Worm (Caenorhabditis elegans): Measurements from ENCODE around the gene col-173.

The col-173 gene

DNA sequence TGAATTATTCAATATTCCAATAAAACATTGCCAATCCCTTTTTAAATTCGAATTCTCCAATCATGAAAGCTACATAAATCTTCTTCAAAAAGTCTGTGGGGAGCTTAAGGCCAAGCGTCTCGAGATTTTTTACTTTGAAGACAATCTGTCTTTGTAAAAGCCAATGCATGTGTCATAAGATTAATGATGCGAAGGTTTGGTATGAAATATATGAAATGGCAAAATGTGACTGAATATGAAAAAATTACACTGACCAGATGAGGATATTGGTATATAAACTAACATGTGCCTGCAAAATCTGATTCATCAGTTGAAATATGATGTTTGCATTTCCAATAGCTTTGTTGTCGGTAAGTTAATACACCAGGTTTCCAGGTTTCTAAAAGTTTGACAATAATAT is 31.4 kb downstream of the col-173 start, which contains the start of gene C53B7.2:
Gene C53B7.2 (plus strand): TSS at position 301 of the 400 bp plus-strand sequence.
- no peak for TF ChIP-seq mml-1 (tag; optimal IDR thresholded peaks at IDR 0.05)
- TF ChIP-seq tbx-2 (tag; optimal IDR thresholded peaks at IDR 0.05), result no peak
- TF ChIP-seq egl-27 (tag; optimal IDR thresholded peaks at IDR 0.05), result no peak
- no peak for TF ChIP-seq snpc-4 (tag; optimal IDR thresholded peaks at IDR 0.05)
- no peak for TF ChIP-seq R02D3.7 (tag; optimal IDR thresholded peaks at IDR 0.05)
- TF ChIP-seq elt-1 (tag; optimal IDR thresholded peaks at IDR 0.05), result no peak
- no peak for TF ChIP-seq pha-4 (tag; optimal IDR thresholded peaks at IDR 0.05)
- no peak for TF ChIP-seq ztf-11 (tag; optimal IDR thresholded peaks at IDR 0.05)

ce11 chrX:6844394-6845072 is 32.8 kb downstream of the col-173 start, which contains the start of gene C53B7.3:
C53B7.3 (plus strand) TSS chrX:6844755.
- TF ChIP-seq ceh-16 (tag; optimal IDR thresholded peaks at IDR 0.05) (no peak), ceh-82 (tag; optimal IDR thresholded peaks at IDR 0.05) (no peak), fkh-10 (GFP tag; optimal IDR thresholded peaks at IDR 0.05) (no peak), elt-2 (tag; optimal IDR thresholded peaks at IDR 0.05) (no peak), pha-4 (tag; optimal IDR thresholded peaks at IDR 0.05) (peak; percentile 95), aly-2 (tag; optimal IDR thresholded peaks at IDR 0.05) (no peak)

DNA sequence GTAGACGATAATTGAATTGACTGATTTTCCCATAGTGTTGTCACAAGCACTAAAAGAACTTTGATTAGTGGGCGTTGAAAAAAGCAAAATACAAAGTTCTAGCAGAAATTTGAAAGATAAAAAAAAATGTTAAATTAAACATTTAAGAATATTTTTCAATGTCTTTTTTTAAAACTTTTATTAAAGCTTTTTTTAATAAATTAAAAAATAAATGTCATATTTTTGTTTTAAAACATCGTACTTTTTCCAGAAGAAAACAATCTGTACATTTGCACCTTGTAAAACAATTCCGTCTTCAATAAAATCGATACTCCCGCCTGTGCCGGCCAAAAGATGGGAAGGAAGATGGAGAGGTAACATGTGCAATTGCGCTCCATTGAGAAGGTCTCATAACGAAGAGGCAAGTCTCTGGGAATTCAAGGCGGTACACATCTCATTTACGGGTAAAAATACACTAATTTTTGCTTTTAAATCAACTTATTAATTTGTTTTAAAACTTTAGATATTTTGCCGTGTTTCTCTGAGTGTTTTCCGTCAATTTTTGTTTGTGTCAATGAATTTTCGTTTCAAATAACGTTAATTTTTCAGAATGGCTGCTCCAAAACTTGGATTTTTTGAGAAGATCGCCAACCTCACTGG is 36.5 kb downstream of the col-173 start, which contains the start of the genes glr-6 and asg-2:
Gene glr-6 (minus strand): TSS at position 51 of the 639 bp plus-strand sequence.
Gene asg-2 (plus strand): TSS at position 589 of the 639 bp plus-strand sequence.
- TF ChIP-seq zag-1 (tag; optimal IDR thresholded peaks at IDR 0.05) (no peak), ama-1 (optimal IDR thresholded peaks at IDR 0.05) (peak; percentile 49), ceh-82 (tag; optimal IDR thresholded peaks at IDR 0.05) (no peak), jun-1 (tag; optimal IDR thresholded peaks at IDR 0.05) (peak; percentile 79), lin-15B (tag; optimal IDR thresholded peaks at IDR 0.05) (peak; percentile 95), ceh-28 (tag; optimal IDR thresholded peaks at IDR 0.05) (peak; percentile 88), unc-62 (GFP tag; optimal IDR thresholded peaks at IDR 0.05) (no peak), fos-1 (tag; optimal IDR thresholded peaks at IDR 0.05) (no peak), nfya-1 (tag; optimal IDR thresholded peaks at IDR 0.05; ENCODE audit: insufficient read depth) (peak; percentile 87), nhr-43 (tag; optimal IDR thresholded peaks at IDR 0.05; ENCODE audit: poor library complexity, severe bottlenecking) (peak; percentile 22), ceh-9 (tag; optimal IDR thresholded peaks at IDR 0.05) (no peak), elt-2 (tag; optimal IDR thresholded peaks at IDR 0.05) (peak; percentile 58), pha-4 (tag; optimal IDR thresholded peaks at IDR 0.05) (peak; percentile 98), nhr-28 (tag; optimal IDR thresholded peaks at IDR 0.05) (no peak), R02D3.7 (tag; optimal IDR thresholded peaks at IDR 0.05) (peak; percentile 79), nhr-67 (tag; optimal IDR thresholded peaks at IDR 0.05) (no peak), skn-1 (tag; optimal IDR thresholded peaks at IDR 0.05) (peak; percentile 59), elt-1 (tag; optimal IDR thresholded peaks at IDR 0.05) (no peak), ztf-11 (tag; optimal IDR thresholded peaks at IDR 0.05) (no peak), eor-1 (tag; optimal IDR thresholded peaks at IDR 0.05) (no peak), nhr-76 (tag; optimal IDR thresholded peaks at IDR 0.05) (no peak), egl-27 (tag; optimal IDR thresholded peaks at IDR 0.05) (peak; percentile 32), lin-39 (tag; optimal IDR thresholded peaks at IDR 0.05) (peak; percentile 90), sea-2 (GFP tag; optimal IDR thresholded peaks at IDR 0.05) (no peak), tbx-2 (tag; optimal IDR thresholded peaks at IDR 0.05) (peak; percentile 41), egl-5 (tag; optimal IDR thresholded peaks at IDR 0.05) (peak; percentile 70), hmg-11 (tag; optimal IDR thresholded peaks at IDR 0.05) (peak; percentile 75), nhr-25 (tag; optimal IDR thresholded peaks at IDR 0.05) (peak; percentile 86), nhr-23 (tag; optimal IDR thresholded peaks at IDR 0.05) (peak; percentile 93), pqm-1 (tag; optimal IDR thresholded peaks at IDR 0.05) (peak; percentile 68), lsy-12 (tag; optimal IDR thresholded peaks at IDR 0.05) (peak; percentile 28), nhr-11 (tag; optimal IDR thresholded peaks at IDR 0.05) (no peak), aly-2 (tag; optimal IDR thresholded peaks at IDR 0.05) (no peak), snpc-4 (tag; optimal IDR thresholded peaks at IDR 0.05) (peak; percentile 62)
